Worm (Caenorhabditis elegans): ENCODE data around the gene lig-1.

- no peak for TF ChIP-seq nhr-11 (tag; optimal IDR thresholded peaks at IDR 0.05)
- no peak for TF ChIP-seq cey-2 (tag; optimal IDR thresholded peaks at IDR 0.05; ENCODE audit: borderline replicate concordance, insufficient read depth)
- no peak for TF ChIP-seq zag-1 (tag; optimal IDR thresholded peaks at IDR 0.05)
- TF ChIP-seq lir-3 (tag; optimal IDR thresholded peaks at IDR 0.05): no peak
- TF ChIP-seq pqm-1 (tag; optimal IDR thresholded peaks at IDR 0.05): peak; percentile 98
- no peak for TF ChIP-seq skn-1 (tag; optimal IDR thresholded peaks at IDR 0.05)
Measured at ce11 chrV:10855363-10855762, 41.5 kb downstream of the lig-1 start.
